Worm (Caenorhabditis elegans): ENCODE data around the gene F29G9.1.

DNA sequence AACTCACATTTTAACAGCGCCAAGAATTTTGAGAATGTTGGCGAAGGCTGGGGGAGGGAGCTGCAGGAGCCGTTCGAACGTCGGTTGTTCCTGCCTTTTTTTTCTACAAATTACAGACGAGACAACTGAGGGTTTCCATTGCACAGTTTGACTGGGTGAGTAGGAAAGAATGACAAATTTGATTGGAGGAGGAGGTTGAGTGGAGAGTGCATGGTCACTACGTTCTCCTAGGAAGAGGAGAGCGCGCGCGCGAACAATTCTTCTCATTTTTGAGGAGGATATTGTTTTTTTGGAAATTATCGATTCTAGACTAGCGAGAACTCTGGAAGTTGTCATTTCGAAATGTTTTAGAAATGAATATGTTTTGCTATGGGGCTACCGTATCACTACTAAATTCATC lies 4.2 kb upstream of the F29G9.1 start, which contains the start of gene dhs-17:
- TF ChIP-seq unc-62 (GFP tag; optimal IDR thresholded peaks at IDR 0.05 in 1 of 2) (no peak), unc-62 (tag; optimal IDR thresholded peaks at IDR 0.05) (no peak), daf-12 (tag; optimal IDR thresholded peaks at IDR 0.05) (no peak)
